Fruit fly (Drosophila melanogaster): ENCODE results near the gene wake.

Gene wake

dm6 chr3R:22639239-22639858 is at the start of gene wake, which contains the start of gene loco (continued):
- TF ChIP-seq Ets65A (GFP tag): peak; percentile 93
- TF ChIP-seq chif (GFP tag; optimal IDR thresholded peaks at IDR 0.05): no peak
- no peak for TF ChIP-seq CG4820 (GFP tag; optimal IDR thresholded peaks at IDR 0.05)
- no peak for TF ChIP-seq Kr (GFP tag; optimal IDR thresholded peaks at IDR 0.05)
- peak; percentile 84 for TF ChIP-seq bbx (GFP tag; IDR thresholded peaks at IDR 0.05; ENCODE audit: partially characterized antibody)
- no peak for TF ChIP-seq CG8089 (GFP tag; optimal IDR thresholded peaks at IDR 0.05)
- TF ChIP-seq CG14441 (GFP tag; IDR thresholded peaks at IDR 0.05): no peak
- TF ChIP-seq CG2712 (tag; optimal IDR thresholded peaks at IDR 0.05): peak; percentile 38
- no peak for TF ChIP-seq CG10147 (GFP tag; optimal IDR thresholded peaks at IDR 0.05)
- peak; percentile 99 for TF ChIP-seq Dll (GFP tag; IDR thresholded peaks at IDR 0.05; ENCODE audit: partially characterized antibody)
- no peak for TF ChIP-seq CG10543 (GFP tag; optimal IDR thresholded peaks at IDR 0.05)
- peak; percentile 90 for TF ChIP-seq CG2129 (GFP tag; IDR thresholded peaks at IDR 0.05; ENCODE audit: partially characterized antibody)
- TF ChIP-seq CG9437 (GFP tag; optimal IDR thresholded peaks at IDR 0.05): no peak
- TF ChIP-seq CG4404 (GFP tag; IDR thresholded peaks at IDR 0.05): no peak
- no peak for TF ChIP-seq Dbx (GFP tag; IDR thresholded peaks at IDR 0.05)
- TF ChIP-seq vnd (GFP tag; IDR thresholded peaks at IDR 0.05; ENCODE audit: partially characterized antibody): peak; percentile 86
- TF ChIP-seq Camta (GFP tag; optimal IDR thresholded peaks at IDR 0.05): no peak
- TF ChIP-seq CG11456 (GFP tag; IDR thresholded peaks at IDR 0.05): no peak
- no peak for TF ChIP-seq E2f1 (GFP tag; IDR thresholded peaks at IDR 0.05)
- no peak for TF ChIP-seq bab2 (GFP tag; optimal IDR thresholded peaks at IDR 0.05)
- TF ChIP-seq CG17612 (GFP tag; IDR thresholded peaks at IDR 0.05): no peak
- no peak for TF ChIP-seq CG6765 (GFP tag; optimal IDR thresholded peaks at IDR 0.05)
- no peak for TF ChIP-seq oc (tag; optimal IDR thresholded peaks at IDR 0.05)
- TF ChIP-seq CG13624 (GFP tag; optimal IDR thresholded peaks at IDR 0.05): no peak
- TF ChIP-seq Ptx1 (GFP tag; IDR thresholded peaks at IDR 0.05): no peak
- no peak for TF ChIP-seq CG6654 (GFP tag; optimal IDR thresholded peaks at IDR 0.05)
- peak; percentile 4 for TF ChIP-seq abd-A (tag; optimal IDR thresholded peaks at IDR 0.05)
- no peak for TF ChIP-seq CG3407 (GFP tag; optimal IDR thresholded peaks at IDR 0.05)
- no peak for TF ChIP-seq corto (GFP tag; optimal IDR thresholded peaks at IDR 0.05)
- no peak for TF ChIP-seq al (GFP tag; IDR thresholded peaks at IDR 0.05)
- peak; percentile 4 for TF ChIP-seq Dip3 (GFP tag; optimal IDR thresholded peaks at IDR 0.05)
- no peak for TF ChIP-seq yki (optimal IDR thresholded peaks at IDR 0.05)
- TF ChIP-seq Nf-YC (tag; optimal IDR thresholded peaks at IDR 0.05): peak; percentile 20
- no peak for TF ChIP-seq mirr (GFP tag; optimal IDR thresholded peaks at IDR 0.05)
- TF ChIP-seq CG13424 (tag; optimal IDR thresholded peaks at IDR 0.05): no peak
- TF ChIP-seq repo (GFP tag; optimal IDR thresholded peaks at IDR 0.05): peak; percentile 14
- no peak for TF ChIP-seq zf30C (GFP tag; optimal IDR thresholded peaks at IDR 0.05)
- no peak for TF ChIP-seq NfI (GFP tag; optimal IDR thresholded peaks at IDR 0.05)
- TF ChIP-seq CG15514 (GFP tag; optimal IDR thresholded peaks at IDR 0.05): peak; percentile 49
- TF ChIP-seq CG10565 (GFP tag; optimal IDR thresholded peaks at IDR 0.05): no peak
- no peak for TF ChIP-seq Aef1 (GFP tag; IDR thresholded peaks at IDR 0.05)
- peak; percentile 88 for TF ChIP-seq CG3847 (GFP tag; IDR thresholded peaks at IDR 0.05)
- peak; percentile 79 for TF ChIP-seq CG4617 (GFP tag; optimal IDR thresholded peaks at IDR 0.05; ENCODE audit: borderline replicate concordance)
- no peak for TF ChIP-seq dmrt11E (tag; optimal IDR thresholded peaks at IDR 0.05)
- peak; percentile 80 for TF ChIP-seq CG7963 (GFP tag; IDR thresholded peaks at IDR 0.05; ENCODE audit: partially characterized antibody)
- TF ChIP-seq pb (GFP tag; optimal IDR thresholded peaks at IDR 0.05): no peak
- TF ChIP-seq dm (GFP tag; optimal IDR thresholded peaks at IDR 0.05): no peak
- no peak for TF ChIP-seq slou (GFP tag; optimal IDR thresholded peaks at IDR 0.05)
- no peak for TF ChIP-seq Blimp-1 (GFP tag; optimal IDR thresholded peaks at IDR 0.05)
- peak; percentile 94 for TF ChIP-seq hbn (GFP tag; IDR thresholded peaks at IDR 0.05; ENCODE audit: partially characterized antibody)
- no peak for TF ChIP-seq ranshi (GFP tag; IDR thresholded peaks at IDR 0.05)
